Fruit fly (Drosophila melanogaster) whole organism, pupa: Measurements from ENCODE around the gene cher.
A peak's percentile ranks its signal among the peaks of the same experiment; 100 is the strongest.

Experiments used
- CG10348 ChIP-seq: fragments of 200-800 bp; sonication (Bioruptor generic); IDR thresholded peaks from 2 replicates; pipeline ENCODE4 v1.3.6; 2022; ENCODE audit warnings: missing biosample characterization, missing genetic modification characterization
- CG12605 ChIP-seq: fragments of 200-800 bp; sonication (Bioruptor generic); IDR thresholded peaks from 2 replicates; pipeline ENCODE4 v1.3.6; 2022; ENCODE audit warnings: missing biosample characterization, missing genetic modification characterization
- CG13204 ChIP-seq: fragments of 200-800 bp; sonication (Bioruptor generic); optimal IDR thresholded peaks from 2 replicates; lab custom pipeline; 2018; ENCODE audit warnings: missing biosample characterization, mild to moderate bottlenecking, missing genetic modification characterization, moderate library complexity
- CG14655 ChIP-seq: fragments of 200-800 bp; sonication (Bioruptor generic); optimal IDR thresholded peaks from 3 replicates; lab custom pipeline; 2017; ENCODE audit warnings: mild to moderate bottlenecking, missing biosample characterization, missing genetic modification reagents, missing genetic modification characterization
- CG15710 ChIP-seq: fragments of 200-800 bp; sonication (Bioruptor generic); optimal IDR thresholded peaks from 2 replicates; lab custom pipeline; 2018; ENCODE audit warnings: missing biosample characterization, mild to moderate bottlenecking, missing genetic modification characterization, moderate library complexity
- CG17806 ChIP-seq: fragments of 200-800 bp; sonication (Bioruptor generic); optimal IDR thresholded peaks from 2 replicates; lab custom pipeline; 2018; ENCODE audit warnings: missing biosample characterization, mild to moderate bottlenecking, missing genetic modification characterization, moderate library complexity
- CG32121 ChIP-seq: fragments of 200-800 bp; sonication (Bioruptor generic); IDR thresholded peaks from 2 replicates; pipeline ENCODE4 v1.3.6; 2022; ENCODE audit warnings: missing biosample characterization, missing genetic modification characterization
- CG34367 ChIP-seq: fragments of 200-800 bp; sonication (Bioruptor generic); optimal IDR thresholded peaks from 2 replicates; lab custom pipeline; 2018; ENCODE audit warnings: missing biosample characterization, mild to moderate bottlenecking, missing genetic modification characterization
- CG4496 ChIP-seq: fragments of 200-800 bp; sonication (Bioruptor generic); IDR thresholded peaks from 3 replicates; pipeline ENCODE4 v1.3.6; 2022; ENCODE audit warnings: missing biosample characterization, missing genetic modification characterization
- CG8159 ChIP-seq: fragments of 200-800 bp; sonication (Bioruptor generic); optimal IDR thresholded peaks from 3 replicates; lab custom pipeline; 2018; ENCODE audit warnings: missing biosample characterization, mild to moderate bottlenecking, missing genetic modification characterization, moderate library complexity
- CG8301 ChIP-seq: fragments of 200-800 bp; sonication (Bioruptor generic); optimal IDR thresholded peaks from 2 replicates; lab custom pipeline; 2018; ENCODE audit warnings: missing biosample characterization, mild to moderate bottlenecking, missing genetic modification characterization
- CG9948 ChIP-seq: fragments of 200-800 bp; sonication (Bioruptor generic); optimal IDR thresholded peaks from 2 replicates; lab custom pipeline; 2018; ENCODE audit warnings: missing biosample characterization, mild to moderate bottlenecking, missing genetic modification characterization, moderate library complexity
- D1 ChIP-seq: fragments of 200-800 bp; sonication (Bioruptor generic); optimal IDR thresholded peaks from 2 replicates; lab custom pipeline; 2018; ENCODE audit warnings: missing biosample characterization, mild to moderate bottlenecking, missing genetic modification characterization, moderate library complexity
- EcR ChIP-seq: fragments of 200-800 bp; sonication (Bioruptor generic); optimal IDR thresholded peaks from 3 replicates; lab custom pipeline; 2019; ENCODE audit warnings: missing biosample characterization, missing genetic modification characterization, mild to moderate bottlenecking, moderate library complexity, missing genetic modification reagents
- Ets98B ChIP-seq: fragments of 200-800 bp; sonication (Bioruptor generic); IDR thresholded peaks from 2 replicates; pipeline ENCODE4 v1.3.6; 2022; ENCODE audit warnings: missing biosample characterization, missing genetic modification characterization
- Pif1A ChIP-seq: fragments of 200-800 bp; sonication (Bioruptor generic); optimal IDR thresholded peaks from 3 replicates; lab custom pipeline; 2016; ENCODE audit warnings: missing biosample characterization, missing genetic modification characterization
- Pif1B ChIP-seq: fragments of 200-800 bp; sonication (Bioruptor generic); optimal IDR thresholded peaks from 3 replicates; lab custom pipeline; 2016; ENCODE audit warnings: missing biosample characterization, missing genetic modification characterization
- Snoo ChIP-seq: fragments of 200-800 bp; sonication (Bioruptor generic); optimal IDR thresholded peaks from 3 replicates; lab custom pipeline; 2017; ENCODE audit warnings: missing biosample characterization, mild to moderate bottlenecking, missing genetic modification characterization, inconsistent platforms
- fd96Ca ChIP-seq: fragments of 200-800 bp; sonication (Bioruptor generic); IDR thresholded peaks from 3 replicates; pipeline ENCODE4 v1.3.6; 2022; ENCODE audit warnings: missing biosample characterization, missing genetic modification characterization
- gl ChIP-seq: fragments of 200-800 bp; sonication (Bioruptor generic); optimal IDR thresholded peaks from 2 replicates; lab custom pipeline; 2018; ENCODE audit warnings: missing biosample characterization, mild to moderate bottlenecking, missing genetic modification characterization
- rn ChIP-seq: fragments of 200-800 bp; sonication (Bioruptor generic); IDR thresholded peaks from 2 replicates; pipeline ENCODE4 v1.3.6; 2022; ENCODE audit warnings: missing biosample characterization, missing genetic modification characterization

The cher gene

DNA sequence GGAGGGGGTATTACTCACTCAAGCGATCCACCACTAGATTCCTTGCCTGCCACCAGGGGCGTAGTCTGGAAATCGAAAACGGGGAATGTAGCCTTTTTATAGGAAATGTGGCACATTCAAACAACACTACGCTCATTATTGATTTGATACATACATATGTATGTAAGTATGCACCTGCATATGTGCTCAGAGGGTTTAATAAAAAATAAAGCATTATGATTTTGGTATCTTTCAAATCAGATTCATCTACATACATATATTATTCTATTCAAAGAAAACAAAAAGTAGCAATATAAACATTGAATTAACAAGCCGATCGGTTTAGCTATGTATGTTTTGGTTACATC lies 68.3 kb downstream of the cher start:
- TF ChIP-seq CG8301 (tag; lab: Kevin White, UChicago): peak; percentile 71
- TF ChIP-seq Ets98B: peak; percentile 7; the same call in 1 of the 2 replicates
- TF ChIP-seq CG10348: no peak
- TF ChIP-seq gl (tag; lab: Kevin White, UChicago): no peak
- no peak for TF ChIP-seq rn (GFP tag; lab: Robert Waterston, UW)
- peak; percentile 2 for TF ChIP-seq Snoo (tag; lab: Kevin White, UChicago)
- peak; percentile 44 for TF ChIP-seq CG15710 (tag; lab: Kevin White, UChicago)
- peak; percentile 39; the same call in 1 of the 2 replicates for TF ChIP-seq CG12605 (GFP tag; lab: Robert Waterston, UW)
- peak; percentile 52 for TF ChIP-seq CG17806 (tag; lab: Kevin White, UChicago)
- no peak; the same call in 2 of the 3 replicates for TF ChIP-seq fd96Ca (GFP tag; lab: Robert Waterston, UW)
- peak; percentile 70 for TF ChIP-seq CG8159 (tag; lab: Kevin White, UChicago)
- peak; percentile 22 for TF ChIP-seq Pif1B (GFP tag; lab: Kevin White, UChicago)
- TF ChIP-seq CG4496 (GFP tag; lab: Robert Waterston, UW): peak; percentile 43
- no peak for TF ChIP-seq EcR (GFP tag; lab: Kevin White, UChicago)
- TF ChIP-seq CG32121 (GFP tag; lab: Robert Waterston, UW): no peak; the same call in 1 of the 2 replicates
- TF ChIP-seq CG34367 (tag; lab: Kevin White, UChicago): peak; percentile 16
- peak; percentile 62 for TF ChIP-seq CG9948 (tag; lab: Kevin White, UChicago)
- no peak for TF ChIP-seq CG13204
- TF ChIP-seq Pif1A: peak; percentile 70
- peak; percentile 78 for TF ChIP-seq CG14655 (GFP tag; lab: Kevin White, UChicago)
- TF ChIP-seq D1 (tag; lab: Kevin White, UChicago): no peak
- TF ChIP-seq, all 21 proteins: peak for 13

- TF ChIP-seq CG10348 (no peak), CG32121 (GFP tag; lab: Robert Waterston, UW) (peak; percentile 60), CG17806 (tag; lab: Kevin White, UChicago) (no peak), CG13204 (peak; percentile 99), D1 (tag; lab: Kevin White, UChicago) (peak; percentile 40), CG9948 (tag; lab: Kevin White, UChicago) (no peak), rn (GFP tag; lab: Robert Waterston, UW) (peak; percentile 46; the same call in 1 of the 2 replicates), EcR (GFP tag; lab: Kevin White, UChicago) (peak; percentile 85), Snoo (tag; lab: Kevin White, UChicago) (peak; percentile 63), CG14655 (GFP tag; lab: Kevin White, UChicago) (peak; percentile 35), CG8159 (tag; lab: Kevin White, UChicago) (peak; percentile 18), CG15710 (tag; lab: Kevin White, UChicago) (peak; percentile 51), Ets98B (peak; percentile 74; the same call in 1 of the 2 replicates), fd96Ca (GFP tag; lab: Robert Waterston, UW) (no peak), CG4496 (GFP tag; lab: Robert Waterston, UW) (peak; percentile 74), Pif1A (peak; percentile 51), Pif1B (GFP tag; lab: Kevin White, UChicago) (peak; percentile 60), CG12605 (GFP tag; lab: Robert Waterston, UW) (peak; percentile 61), gl (tag; lab: Kevin White, UChicago) (peak; percentile 72), CG8301 (tag; lab: Kevin White, UChicago) (peak; percentile 24), CG34367 (tag; lab: Kevin White, UChicago) (no peak)
These were observed 68.8 kb downstream of the cher start for dm6 chr3R:17056183-17056904.

dm6 chr3R:17054528-17054927 lies 70.7 kb downstream of the cher start:
- TF ChIP-seq Ets98B (no peak), Pif1A (no peak), CG9948 (tag; lab: Kevin White, UChicago) (no peak), CG8301 (tag; lab: Kevin White, UChicago) (no peak), D1 (tag; lab: Kevin White, UChicago) (no peak), CG10348 (no peak), fd96Ca (GFP tag; lab: Robert Waterston, UW) (no peak), CG17806 (tag; lab: Kevin White, UChicago) (no peak), CG8159 (tag; lab: Kevin White, UChicago) (no peak), EcR (GFP tag; lab: Kevin White, UChicago) (no peak), gl (tag; lab: Kevin White, UChicago) (no peak), Pif1B (GFP tag; lab: Kevin White, UChicago) (no peak), Snoo (tag; lab: Kevin White, UChicago) (no peak), CG12605 (GFP tag; lab: Robert Waterston, UW) (no peak), CG32121 (GFP tag; lab: Robert Waterston, UW) (no peak), CG13204 (no peak)

DNA sequence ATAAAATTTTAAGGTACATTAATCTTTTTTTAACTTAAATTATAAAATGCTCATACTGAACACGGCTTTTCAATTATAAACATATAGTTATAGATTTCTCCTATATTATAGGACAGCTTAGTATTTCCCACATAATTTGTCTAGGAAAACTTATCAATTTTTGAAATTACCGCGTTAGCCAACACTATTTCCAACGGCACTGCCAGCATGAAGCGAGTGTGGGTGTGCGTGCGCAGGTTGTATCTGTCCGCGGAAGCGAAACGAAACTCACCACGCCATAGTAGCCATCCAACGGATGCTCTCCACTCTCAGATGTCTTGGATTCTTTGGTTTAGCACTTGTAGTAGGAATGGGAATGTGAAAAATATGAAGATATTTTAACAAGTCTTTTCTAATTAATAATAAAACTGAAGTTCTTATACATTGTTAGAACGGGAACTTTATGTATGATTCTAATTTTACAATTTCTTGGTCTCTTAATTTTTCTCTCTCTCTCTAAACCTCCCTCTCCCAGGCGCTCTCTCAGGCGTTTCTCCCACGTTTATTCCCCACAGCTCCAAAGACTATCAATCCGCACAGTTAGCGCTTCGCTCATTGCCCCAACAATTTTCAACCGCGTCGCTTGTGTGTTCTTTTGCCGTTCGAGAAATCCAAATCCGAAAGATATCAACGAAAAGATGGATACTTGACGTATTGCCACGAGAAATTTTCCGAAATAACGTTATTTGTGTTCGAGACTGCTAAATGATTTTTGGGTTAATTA lies 71.6 kb downstream of the cher start, which contains the start of gene Dad:
Gene Dad, plus strand, starts transcription at position 593 of the 763 bp plus-strand sequence.
- TF ChIP-seq Ets98B: no peak
- peak; percentile 10 for TF ChIP-seq CG34367 (tag; lab: Kevin White, UChicago)
- no peak for TF ChIP-seq gl (tag; lab: Kevin White, UChicago)
- TF ChIP-seq CG32121 (GFP tag; lab: Robert Waterston, UW): no peak; the same call in 1 of the 2 replicates
- peak; percentile 22 for TF ChIP-seq CG15710 (tag; lab: Kevin White, UChicago)
- no peak for TF ChIP-seq fd96Ca (GFP tag; lab: Robert Waterston, UW)
- TF ChIP-seq Pif1A: peak; percentile 39
- TF ChIP-seq CG8159 (tag; lab: Kevin White, UChicago): peak; percentile 4
- no peak for TF ChIP-seq CG8301 (tag; lab: Kevin White, UChicago)
- TF ChIP-seq CG17806 (tag; lab: Kevin White, UChicago): peak; percentile 41
- 0 out of 3 replicates have a peak, but pooled peaks have one; percentile 13 for TF ChIP-seq CG4496 (GFP tag; lab: Robert Waterston, UW)
- TF ChIP-seq Snoo (tag; lab: Kevin White, UChicago): peak; percentile 25
- TF ChIP-seq CG10348: no peak
- peak; percentile 30 for TF ChIP-seq Pif1B (GFP tag; lab: Kevin White, UChicago)
- TF ChIP-seq CG13204: no peak
- no peak for TF ChIP-seq EcR (GFP tag; lab: Kevin White, UChicago)
- TF ChIP-seq CG12605 (GFP tag; lab: Robert Waterston, UW): peak; percentile 27; the same call in 1 of the 2 replicates
- TF ChIP-seq CG9948 (tag; lab: Kevin White, UChicago): peak; percentile 29
- no peak for TF ChIP-seq D1 (tag; lab: Kevin White, UChicago)
- no peak for TF ChIP-seq rn (GFP tag; lab: Robert Waterston, UW)
- TF ChIP-seq CG14655 (GFP tag; lab: Kevin White, UChicago): peak; percentile 5
